Fruit fly (Drosophila melanogaster): ENCODE measurements around the gene form3.

DNA sequence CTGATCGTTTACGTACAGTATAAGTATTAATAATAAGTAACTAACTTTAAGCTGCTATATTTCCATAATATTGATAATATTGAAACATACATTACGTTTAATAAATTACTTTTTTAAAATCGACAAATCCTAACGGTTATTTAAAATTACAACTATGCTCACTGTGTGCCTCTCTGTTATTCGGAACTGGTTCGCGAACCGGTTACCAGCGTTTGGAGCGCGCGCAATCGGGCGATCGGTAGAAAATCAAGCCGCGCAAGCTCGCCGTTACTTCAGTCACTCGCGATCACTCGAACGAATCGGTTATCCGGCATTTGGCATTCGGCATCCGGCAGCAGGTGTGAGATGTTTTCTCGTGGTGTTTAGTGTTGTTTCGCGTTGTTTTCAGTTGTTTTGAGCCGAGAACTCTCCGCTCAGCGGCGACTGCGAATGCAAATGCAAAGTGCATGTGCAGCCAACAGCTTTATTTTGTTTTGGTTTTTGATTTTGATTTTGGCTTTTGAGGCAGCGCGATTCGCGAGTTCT, at the start of gene form3:
- TF ChIP-seq toe (GFP tag; optimal IDR thresholded peaks at IDR 0.05): no peak
- TF ChIP-seq CG12768 (GFP tag; optimal IDR thresholded peaks at IDR 0.05): no peak
- no peak for TF ChIP-seq kay (GFP tag; ENCODE audit: borderline replicate concordance)
- TF ChIP-seq cic (GFP tag; optimal IDR thresholded peaks at IDR 0.05): no peak
- no peak for TF ChIP-seq CG14711 (tag; optimal IDR thresholded peaks at IDR 0.05)
- no peak for TF ChIP-seq Clk (GFP tag; optimal IDR thresholded peaks at IDR 0.05)
- no peak for TF ChIP-seq Mnt (GFP tag; optimal IDR thresholded peaks at IDR 0.05)
